Worm (Caenorhabditis elegans): ENCODE measurements around the gene F42C5.3.

ce11 chrIV:7287474-7287873, at the start of gene F42C5.3:
- TF ChIP-seq unc-39 (tag; optimal IDR thresholded peaks at IDR 0.05) (no peak), nhr-12 (tag; optimal IDR thresholded peaks at IDR 0.05) (no peak), blmp-1 (tag; optimal IDR thresholded peaks at IDR 0.05) (no peak), flh-1 (GFP tag; optimal IDR thresholded peaks at IDR 0.05) (no peak), mep-1 (tag; optimal IDR thresholded peaks at IDR 0.05) (no peak), pha-4 (tag; optimal IDR thresholded peaks at IDR 0.05) (no peak), zip-8 (tag; optimal IDR thresholded peaks at IDR 0.05) (no peak), snpc-4 (tag; optimal IDR thresholded peaks at IDR 0.05) (no peak), sptf-1 (tag; optimal IDR thresholded peaks at IDR 0.05) (no peak), mab-5 (tag; optimal IDR thresholded peaks at IDR 0.05) (no peak), lin-13 (tag; optimal IDR thresholded peaks at IDR 0.05) (no peak), ces-1 (GFP tag; optimal IDR thresholded peaks at IDR 0.05) (no peak), ztf-11 (tag; optimal IDR thresholded peaks at IDR 0.05) (no peak), drap-1 (GFP tag; optimal IDR thresholded peaks at IDR 0.05) (no peak)
